Worm (Caenorhabditis elegans): Measurements from ENCODE around the gene F22F7.3.

ce11 chrV:2146044-2146443 lies 35.6 kb downstream of the F22F7.3 start, which contains the start of gene str-52:
- TF ChIP-seq egl-27 (tag; optimal IDR thresholded peaks at IDR 0.05): no peak
- TF ChIP-seq ceh-16 (tag; optimal IDR thresholded peaks at IDR 0.05): no peak
- TF ChIP-seq nhr-11 (tag; optimal IDR thresholded peaks at IDR 0.05): no peak
- TF ChIP-seq elt-1 (tag; optimal IDR thresholded peaks at IDR 0.05): no peak
- TF ChIP-seq snpc-4 (tag; optimal IDR thresholded peaks at IDR 0.05): no peak
- no peak for TF ChIP-seq pha-4 (tag; optimal IDR thresholded peaks at IDR 0.05)
